Fruit fly (Drosophila melanogaster): Measurements from ENCODE around the gene lcs.

The lcs gene

DNA sequence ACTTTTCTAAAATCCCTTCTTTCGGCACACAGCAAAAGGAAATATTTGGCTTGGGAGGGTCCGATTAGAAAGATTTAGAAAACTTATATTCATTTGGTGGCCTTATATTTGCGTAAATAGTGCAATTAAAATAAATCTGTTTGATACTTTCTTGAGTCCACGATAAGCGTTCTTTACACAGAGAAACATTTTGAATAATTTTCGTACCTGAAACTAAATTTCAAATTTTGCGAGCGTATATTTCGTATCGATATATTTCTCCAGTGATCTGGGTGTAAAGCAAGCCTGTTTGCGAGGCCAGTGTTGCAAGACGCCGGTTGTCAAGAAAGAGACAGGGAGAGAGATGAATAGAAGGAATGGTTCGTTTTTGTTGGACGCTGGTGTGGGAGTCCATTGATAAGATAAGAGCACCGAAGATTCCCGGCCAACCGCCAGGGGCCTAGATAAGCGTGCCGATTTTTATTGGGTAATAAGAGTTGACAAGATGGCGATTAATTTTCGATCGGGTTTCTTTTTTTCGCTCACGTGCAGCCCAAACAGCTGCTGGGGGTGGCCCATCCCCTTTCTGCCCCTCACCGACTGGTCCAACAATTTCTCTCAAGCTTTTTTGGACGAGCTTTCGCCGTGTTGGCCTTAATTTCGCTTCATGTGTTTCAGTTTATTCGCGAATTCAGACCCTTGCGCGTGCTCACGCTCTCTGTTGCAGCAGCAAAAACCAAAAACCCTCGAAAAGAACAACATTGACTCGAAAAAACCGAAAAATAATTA, 23.3 kb downstream of the lcs start, which contains the start of gene slgA (continued):
- TF ChIP-seq Sox15 (GFP tag; optimal IDR thresholded peaks at IDR 0.05) (no peak), CG11294 (GFP tag; IDR thresholded peaks at IDR 0.05) (no peak), CG16779 (tag; optimal IDR thresholded peaks at IDR 0.05) (no peak), Ets96B (tag; optimal IDR thresholded peaks at IDR 0.05) (no peak), Eip78C (GFP tag) (peak; percentile 1), cyc (GFP tag; optimal IDR thresholded peaks at IDR 0.05) (peak; percentile 43), esn (GFP tag; optimal IDR thresholded peaks at IDR 0.05) (peak; percentile 14), CG6276 (GFP tag; optimal IDR thresholded peaks at IDR 0.05) (no peak), CG6792 (GFP tag; optimal IDR thresholded peaks at IDR 0.05) (no peak), CG1621 (tag; optimal IDR thresholded peaks at IDR 0.05) (no peak), CG6854 (GFP tag; optimal IDR thresholded peaks at IDR 0.05) (peak; percentile 23), fd59A (GFP tag; optimal IDR thresholded peaks at IDR 0.05) (no peak), vri (GFP tag; optimal IDR thresholded peaks at IDR 0.05) (no peak), CG7368 (GFP tag; optimal IDR thresholded peaks at IDR 0.05) (peak; percentile 33), Sox102F (GFP tag; optimal IDR thresholded peaks at IDR 0.05) (no peak)

DNA sequence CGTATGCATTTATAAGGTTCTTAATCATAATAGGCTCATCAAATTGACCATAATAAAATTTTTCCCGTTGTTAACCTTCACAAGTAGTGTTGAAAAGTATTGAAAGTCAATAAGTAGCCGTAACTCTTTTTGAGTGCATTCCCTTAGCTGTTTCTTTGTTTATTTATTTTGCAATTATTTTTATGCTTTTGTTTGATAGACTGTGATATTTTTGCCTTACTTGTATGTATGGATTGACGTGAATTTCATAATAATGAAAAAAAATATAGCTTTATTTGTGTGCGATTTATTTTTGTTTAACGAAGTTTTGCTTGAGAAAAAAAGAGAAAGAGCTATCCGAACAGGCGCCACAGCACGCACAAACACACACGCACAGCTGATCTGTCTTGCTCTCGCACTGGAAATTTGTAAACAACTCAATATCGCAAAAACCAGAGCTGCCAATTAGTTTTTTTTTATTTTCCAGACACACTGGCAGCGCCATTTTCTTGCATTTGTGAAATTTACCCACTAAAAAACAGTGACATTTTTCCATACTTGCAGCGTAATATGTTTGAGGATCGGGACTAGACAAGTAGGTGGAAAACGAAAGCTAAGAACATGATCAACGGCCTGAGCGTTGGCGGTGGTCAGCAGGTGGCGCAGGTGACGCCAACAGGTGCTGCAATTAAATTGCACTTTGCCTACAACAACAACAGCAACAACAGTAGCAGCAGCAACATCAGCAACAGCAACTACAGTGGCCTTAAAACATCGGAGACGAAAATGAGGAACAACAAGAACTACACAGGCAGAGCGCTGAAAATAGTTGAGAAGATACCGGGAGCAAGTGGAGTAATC, 27.7 kb downstream of the lcs start:
- no peak for TF ChIP-seq dac (GFP tag; optimal IDR thresholded peaks at IDR 0.05)
- TF ChIP-seq Sox102F (GFP tag; optimal IDR thresholded peaks at IDR 0.05) = peak; percentile 23
- peak; percentile 4 for TF ChIP-seq CG31627 (GFP tag; optimal IDR thresholded peaks at IDR 0.05)
- no peak for TF ChIP-seq CG8119 (GFP tag; IDR thresholded peaks at IDR 0.05)
- TF ChIP-seq CG15336 (GFP tag; IDR thresholded peaks at IDR 0.05) = no peak
- TF ChIP-seq CG6792 (GFP tag; optimal IDR thresholded peaks at IDR 0.05) = no peak
- TF ChIP-seq CG8632 (GFP tag; optimal IDR thresholded peaks at IDR 0.05) = no peak
- TF ChIP-seq CG7368 (GFP tag; optimal IDR thresholded peaks at IDR 0.05) = no peak
- TF ChIP-seq Hr38 (GFP tag; optimal IDR thresholded peaks at IDR 0.05) = no peak
- TF ChIP-seq CG11762 (GFP tag; optimal IDR thresholded peaks at IDR 0.05; ENCODE audit: insufficient read depth) = no peak
- TF ChIP-seq ss (GFP tag; optimal IDR thresholded peaks at IDR 0.05) = peak; percentile 24 to 27
- TF ChIP-seq Met (GFP tag; optimal IDR thresholded peaks at IDR 0.05) = peak; percentile 25
- TF ChIP-seq vri (GFP tag; optimal IDR thresholded peaks at IDR 0.05) = peak; percentile 24
- peak; percentile 42 for TF ChIP-seq Sox14 (GFP tag; optimal IDR thresholded peaks at IDR 0.05)
- peak; percentile 35 for TF ChIP-seq CG6808 (GFP tag; optimal IDR thresholded peaks at IDR 0.05)
- no peak for TF ChIP-seq fd59A (GFP tag; optimal IDR thresholded peaks at IDR 0.05)
- peak; percentile 19 for TF ChIP-seq esn (GFP tag; optimal IDR thresholded peaks at IDR 0.05)
- peak; percentile 29 for TF ChIP-seq CG10631 (GFP tag; optimal IDR thresholded peaks at IDR 0.05)
- peak; percentile 71 for TF ChIP-seq fkh (GFP tag; optimal IDR thresholded peaks at IDR 0.05)
- no peak for TF ChIP-seq CG3032 (tag; optimal IDR thresholded peaks at IDR 0.05)
- no peak for TF ChIP-seq salr (GFP tag; optimal IDR thresholded peaks at IDR 0.05)
- peak; percentile 28 for TF ChIP-seq CG16779 (tag; optimal IDR thresholded peaks at IDR 0.05)
- TF ChIP-seq CG10669 (GFP tag; optimal IDR thresholded peaks at IDR 0.05) = peak; percentile 13
- TF ChIP-seq Eip78C (GFP tag) = peak; percentile 58
- TF ChIP-seq topi (GFP tag; optimal IDR thresholded peaks at IDR 0.05) = peak; percentile 0
- TF ChIP-seq Eip75B (GFP tag; optimal IDR thresholded peaks at IDR 0.05) = peak; percentile 20

DNA sequence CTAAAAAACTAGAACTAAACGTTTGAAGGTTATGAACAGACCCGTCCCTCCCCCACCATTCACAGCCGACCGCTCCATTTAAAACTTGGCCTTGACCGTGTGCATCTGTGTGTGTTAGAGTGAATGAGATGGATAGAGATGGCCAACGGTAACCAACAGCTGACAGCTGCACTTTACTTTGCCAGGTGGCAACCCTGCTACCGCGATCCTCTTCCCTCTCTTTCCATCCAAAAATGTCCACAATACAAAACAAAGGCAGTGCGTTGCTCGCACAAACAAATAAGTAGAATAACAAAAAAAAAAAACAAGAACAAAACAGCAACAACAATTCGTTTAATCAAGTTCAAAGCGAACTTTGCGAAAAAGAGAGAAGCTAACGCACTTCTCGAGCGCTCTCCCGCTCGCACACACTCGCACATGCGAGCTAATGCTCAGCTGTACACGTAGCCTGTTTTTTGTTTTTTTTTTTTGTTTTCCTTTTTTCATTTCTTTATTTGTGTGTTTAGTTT, 28.7 kb downstream of the lcs start:
- no peak for TF ChIP-seq cyc (GFP tag; optimal IDR thresholded peaks at IDR 0.05)
- TF ChIP-seq Lpt (GFP tag; optimal IDR thresholded peaks at IDR 0.05) = no peak
- no peak for TF ChIP-seq lz (GFP tag; optimal IDR thresholded peaks at IDR 0.05)
- TF ChIP-seq CG4318 (GFP tag; optimal IDR thresholded peaks at IDR 0.05) = no peak
- TF ChIP-seq CG10669 (GFP tag; optimal IDR thresholded peaks at IDR 0.05) = no peak
- TF ChIP-seq fkh (GFP tag; optimal IDR thresholded peaks at IDR 0.05) = peak; percentile 50
- TF ChIP-seq CG15336 (GFP tag; IDR thresholded peaks at IDR 0.05) = peak; percentile 51
- no peak for TF ChIP-seq pdm3 (GFP tag; optimal IDR thresholded peaks at IDR 0.05)
- TF ChIP-seq CG1621 (tag; optimal IDR thresholded peaks at IDR 0.05) = no peak
- TF ChIP-seq Eip78C (GFP tag) = peak; percentile 74
- peak; percentile 78 for TF ChIP-seq svp (GFP tag)
- peak; percentile 44 for TF ChIP-seq Hr39 (GFP tag; optimal IDR thresholded peaks at IDR 0.05)
- TF ChIP-seq CG11902 (GFP tag; optimal IDR thresholded peaks at IDR 0.05) = no peak
- peak; percentile 64 for TF ChIP-seq vri (GFP tag; optimal IDR thresholded peaks at IDR 0.05)
- peak; percentile 16 for TF ChIP-seq achi (GFP tag; optimal IDR thresholded peaks at IDR 0.05)
- TF ChIP-seq CG34406 (GFP tag; optimal IDR thresholded peaks at IDR 0.05) = no peak
- no peak for TF ChIP-seq CG6808 (GFP tag; optimal IDR thresholded peaks at IDR 0.05)
- peak; percentile 32; the same call in 1 of the 2 replicates for TF ChIP-seq Gug (GFP tag; IDR thresholded peaks at IDR 0.05)
- peak; percentile 58 for TF ChIP-seq CG6276 (GFP tag; optimal IDR thresholded peaks at IDR 0.05)
- TF ChIP-seq CG16779 (tag; optimal IDR thresholded peaks at IDR 0.05) = peak; percentile 45
- no peak for TF ChIP-seq CG7368 (GFP tag; optimal IDR thresholded peaks at IDR 0.05)
- no peak for TF ChIP-seq salr (GFP tag; optimal IDR thresholded peaks at IDR 0.05)
- TF ChIP-seq Eip75B (GFP tag; optimal IDR thresholded peaks at IDR 0.05) = peak; percentile 77

Measured in whole organism, prepupa.